Worm (Caenorhabditis elegans) whole organism, young adult: ENCODE measurements around the gene C04H5.7.

Source experiments
- D2030.7 ChIP-seq: fragments of 200-800 bp; sonication (Bioruptor generic); IDR thresholded peaks from 2 replicates; pipeline ENCODE4 v1.3.6; 2022; ENCODE audit warnings: missing genetic modification reagents, missing genetic modification characterization, missing compliant biosample characterization
- ama-1 ChIP-seq, 3 experiments: fragments of 150-350 bp in 1 of 3; sonication (generic microtip) in 2 of 3; optimal IDR thresholded peaks; 2 replicates each; lab custom pipeline; 2014 to 2018; ENCODE audit warnings: missing biosample characterization in 2 of 3, missing genetic modification characterization in 2 of 3, missing genetic modification reagents in 2 of 3
- bed-1 ChIP-seq: fragments of 200-800 bp; sonication (Bioruptor generic); IDR thresholded peaks from 2 replicates; pipeline ENCODE4 v1.3.6; 2022; ENCODE audit warnings: missing genetic modification reagents, missing genetic modification characterization, missing compliant biosample characterization
- ceh-79 ChIP-seq: sonication (generic microtip); optimal IDR thresholded peaks from 2 replicates; lab custom pipeline; 2017; ENCODE audit warnings: mild to moderate bottlenecking, missing genetic modification characterization, missing compliant biosample characterization
- efl-1 ChIP-seq: fragments of 150-350 bp; optimal IDR thresholded peaks from 2 replicates; lab custom pipeline; 2014; ENCODE audit warnings: missing biosample characterization, missing genetic modification reagents, missing genetic modification characterization
- let-526 ChIP-seq: fragments of 200-800 bp; sonication (Bioruptor generic); IDR thresholded peaks from 2 replicates; pipeline ENCODE4 v1.3.6; 2022; ENCODE audit warnings: missing genetic modification reagents, missing genetic modification characterization, missing compliant biosample characterization
- madf-10 ChIP-seq: sonication (generic microtip); optimal IDR thresholded peaks from 2 replicates; lab custom pipeline; 2016; ENCODE audit warnings: mild to moderate bottlenecking, missing genetic modification characterization, missing compliant biosample characterization
- madf-8 ChIP-seq: fragments of 200-800 bp; sonication (Bioruptor generic); conservative IDR thresholded peaks from 2 replicates; pipeline ENCODE4 v1.3.6; 2022; ENCODE audit warnings: missing genetic modification reagents, missing genetic modification characterization, missing compliant biosample characterization
- nfya-1 ChIP-seq: sonication (generic microtip); optimal IDR thresholded peaks from 2 replicates; lab custom pipeline; 2017; ENCODE audit warnings: antibody characterized with exemption, missing compliant biosample characterization, missing genetic modification characterization, borderline replicate concordance; ENCODE audit not compliant: insufficient read depth
- nhr-27 ChIP-seq: fragments of 200-800 bp; sonication (Bioruptor generic); optimal IDR thresholded peaks from 2 replicates; lab custom pipeline; 2018; ENCODE audit warnings: mild to moderate bottlenecking, missing genetic modification characterization, moderate library complexity, missing compliant biosample characterization
- nhr-80 ChIP-seq: sonication (generic microtip); optimal IDR thresholded peaks from 2 replicates; lab custom pipeline; 2016; ENCODE audit warnings: missing genetic modification characterization, missing compliant biosample characterization
- sea-2 ChIP-seq: fragments of 200-800 bp; sonication (Bioruptor generic); IDR thresholded peaks from 2 replicates; pipeline ENCODE4 v1.3.6; 2022; ENCODE audit warnings: missing genetic modification characterization, missing compliant biosample characterization
- unc-130 ChIP-seq: sonication (generic microtip); optimal IDR thresholded peaks from 2 replicates; lab custom pipeline; 2016; ENCODE audit warnings: missing genetic modification reagents, missing genetic modification characterization, missing compliant biosample characterization
- ztf-6 ChIP-seq: fragments of 200-800 bp; sonication (Bioruptor generic); IDR thresholded peaks from 2 replicates; pipeline ENCODE4 v1.3.6; 2022; ENCODE audit warnings: missing genetic modification reagents, missing genetic modification characterization, missing compliant biosample characterization

DNA sequence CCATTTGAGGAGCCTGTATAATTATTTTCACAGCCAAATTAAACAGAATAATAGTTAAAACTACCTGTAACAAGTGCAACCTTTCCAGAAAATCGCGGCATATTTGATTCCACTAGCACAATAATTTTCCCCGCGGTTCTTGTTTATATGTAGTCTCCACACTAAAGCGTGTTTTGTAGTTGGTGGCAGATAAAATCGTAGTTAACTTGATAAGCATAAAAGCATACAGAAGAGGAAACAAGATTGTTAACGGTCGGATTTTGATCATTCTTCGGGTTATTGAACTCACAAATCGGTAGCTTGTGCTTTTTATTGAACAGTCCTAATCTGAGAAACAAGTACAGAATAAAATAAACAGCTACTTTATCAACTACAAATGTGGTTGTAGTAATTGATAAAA lies 49.7 kb downstream of the C04H5.7 start, which contains the start of gene C01G12.5:
- TF ChIP-seq nfya-1 (tag; lab: Kevin White, UChicago), result no peak
- no peak for TF ChIP-seq nhr-80 (tag; lab: Kevin White, UChicago)
- no peak for TF ChIP-seq unc-130
- no peak for TF ChIP-seq madf-10 (tag; lab: Kevin White, UChicago)
- no peak for TF ChIP-seq ama-1 (optimal IDR thresholded peaks at IDR 0.05; lab: Kevin White, UChicago)
- TF ChIP-seq ama-1 (GFP tag; optimal IDR thresholded peaks at IDR 0.05; lab: Kevin White, UChicago), result no peak
- TF ChIP-seq sea-2 (GFP tag; lab: Robert Waterston, UW), result no peak
- TF ChIP-seq let-526, result no peak
- no peak for TF ChIP-seq ztf-6
- TF ChIP-seq madf-8 (GFP tag; lab: Robert Waterston, UW), result no peak
- TF ChIP-seq efl-1, result no peak
- TF ChIP-seq D2030.7 (GFP tag; lab: Robert Waterston, UW), result no peak
- TF ChIP-seq ceh-79 (tag; lab: Kevin White, UChicago), result no peak
- no peak for TF ChIP-seq nhr-27 (tag; lab: Kevin White, UChicago)
- TF ChIP-seq bed-1 (GFP tag; lab: Robert Waterston, UW), result no peak
